Fruit fly (Drosophila melanogaster) Kc167 (cell line): Measurements from ENCODE around the gene CG34456.

ENCODE experiments used
- Sin3A ChIP-seq: fragments of >200 bp; optimal IDR thresholded peaks from 2 replicates; lab custom pipeline; 2018; ENCODE audit warnings: missing external identifiers
- insv ChIP-seq: fragments of >200 bp; optimal IDR thresholded peaks from 3 replicates; lab custom pipeline; 2018; ENCODE audit warnings: missing external identifiers

- TF ChIP-seq Sin3A (lab: Kevin White, UChicago): no peak
- TF ChIP-seq insv (lab: Kevin White, UChicago): no peak
Measured at dm6 chr3L:9404497-9404896, 42.6 kb downstream of the CG34456 start, which contains the start of gene Cpr67B.
